Worm (Caenorhabditis elegans): ENCODE measurements around the gene T28A8.3.

Gene T28A8.3

DNA sequence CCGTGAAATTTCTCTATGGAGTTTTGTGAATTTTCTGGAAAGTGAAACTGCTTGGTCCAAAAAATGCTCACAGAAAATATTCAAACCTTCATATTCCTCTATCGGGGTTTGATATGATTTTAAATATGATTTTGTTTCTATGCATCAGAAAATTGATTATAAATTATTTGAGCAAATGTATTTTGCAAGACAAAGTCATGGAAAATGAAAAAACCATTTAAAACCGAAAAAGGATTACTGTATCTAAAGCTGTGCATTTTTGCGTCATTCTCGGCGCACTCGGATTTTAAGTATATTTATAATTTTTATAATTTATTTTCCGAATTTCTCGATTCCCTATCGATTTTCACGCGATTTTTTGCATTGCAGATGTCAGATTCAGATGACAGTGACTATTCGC lies 34.3 kb upstream of the T28A8.3 start, which contains the start of gene pssy-2:
Gene pssy-2 (plus strand): TSS at position 301 of the 400 bp plus-strand sequence.
- TF ChIP-seq snpc-4 (tag; optimal IDR thresholded peaks at IDR 0.05), result no peak
- TF ChIP-seq elt-1 (tag; optimal IDR thresholded peaks at IDR 0.05), result no peak
- TF ChIP-seq ceh-82 (tag; optimal IDR thresholded peaks at IDR 0.05), result no peak
- no peak for TF ChIP-seq ama-1 (optimal IDR thresholded peaks at IDR 0.05)
- TF ChIP-seq egl-27 (tag; optimal IDR thresholded peaks at IDR 0.05), result no peak
- no peak for TF ChIP-seq sma-9 (GFP tag; optimal IDR thresholded peaks at IDR 0.05)
- TF ChIP-seq sma-9 (tag; optimal IDR thresholded peaks at IDR 0.05), result no peak
- TF ChIP-seq ZK546.5 (tag; optimal IDR thresholded peaks at IDR 0.05), result no peak
- no peak for TF ChIP-seq gmeb-1 (tag; optimal IDR thresholded peaks at IDR 0.05)
- TF ChIP-seq nhr-23 (tag; optimal IDR thresholded peaks at IDR 0.05), result no peak
- TF ChIP-seq mab-5 (tag; optimal IDR thresholded peaks at IDR 0.05), result no peak
- no peak for TF ChIP-seq lin-39 (tag; optimal IDR thresholded peaks at IDR 0.05)

DNA sequence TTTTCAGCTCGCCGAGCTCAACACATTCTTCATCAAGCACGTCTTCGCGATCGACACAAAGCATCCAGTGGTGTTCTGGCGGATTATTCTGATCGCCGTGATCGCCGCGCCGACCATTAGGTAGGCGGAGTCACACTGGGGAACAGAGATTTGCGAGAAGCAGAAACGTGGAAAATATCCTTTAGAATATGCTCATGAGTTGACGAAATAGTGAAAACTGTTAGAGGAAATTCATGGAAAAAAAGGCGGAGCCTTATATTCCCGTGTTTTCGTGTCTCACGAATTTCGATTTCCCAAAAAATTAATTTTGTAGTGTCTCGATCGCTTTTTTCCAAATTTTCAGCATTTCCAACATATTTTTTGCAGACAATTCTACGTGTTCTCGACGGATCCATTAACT lies 31.3 kb upstream of the T28A8.3 start:
- TF ChIP-seq Y55F3AM.14 (GFP tag; optimal IDR thresholded peaks at IDR 0.05), result no peak

DNA sequence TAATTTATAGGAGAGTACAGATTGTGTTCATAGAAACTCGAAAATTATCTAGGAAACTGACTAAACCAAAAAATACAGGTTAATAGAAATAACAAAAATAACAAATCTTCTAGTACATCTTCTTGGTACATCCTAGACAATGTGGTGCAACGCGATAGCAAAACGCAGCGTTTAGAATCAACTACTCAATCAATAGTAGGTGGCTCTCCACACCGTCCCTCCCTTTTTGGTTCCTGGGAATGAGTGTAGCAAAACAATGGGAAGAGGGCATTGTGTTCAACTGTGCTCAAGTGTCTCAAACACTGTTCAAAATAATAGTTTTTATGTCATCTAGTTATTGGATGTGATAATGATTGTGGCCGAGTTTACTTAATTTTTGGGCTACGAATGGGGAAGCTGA lies 29.1 kb upstream of the T28A8.3 start, which contains the start of gene T27E9.6:
Gene T27E9.6 (minus strand): TSS at position 101 of the 400 bp plus-strand sequence.
- TF ChIP-seq aly-2 (tag; optimal IDR thresholded peaks at IDR 0.05) (no peak), zag-1 (tag; optimal IDR thresholded peaks at IDR 0.05) (no peak), lsy-2 (tag; optimal IDR thresholded peaks at IDR 0.05) (no peak), nhr-6 (tag; optimal IDR thresholded peaks at IDR 0.05) (no peak), mbf-1 (tag; optimal IDR thresholded peaks at IDR 0.05) (no peak), sma-9 (GFP tag; optimal IDR thresholded peaks at IDR 0.05) (no peak), sma-9 (tag; optimal IDR thresholded peaks at IDR 0.05) (no peak), skn-1 (tag; optimal IDR thresholded peaks at IDR 0.05) (no peak), R02D3.7 (tag; optimal IDR thresholded peaks at IDR 0.05) (no peak)

DNA sequence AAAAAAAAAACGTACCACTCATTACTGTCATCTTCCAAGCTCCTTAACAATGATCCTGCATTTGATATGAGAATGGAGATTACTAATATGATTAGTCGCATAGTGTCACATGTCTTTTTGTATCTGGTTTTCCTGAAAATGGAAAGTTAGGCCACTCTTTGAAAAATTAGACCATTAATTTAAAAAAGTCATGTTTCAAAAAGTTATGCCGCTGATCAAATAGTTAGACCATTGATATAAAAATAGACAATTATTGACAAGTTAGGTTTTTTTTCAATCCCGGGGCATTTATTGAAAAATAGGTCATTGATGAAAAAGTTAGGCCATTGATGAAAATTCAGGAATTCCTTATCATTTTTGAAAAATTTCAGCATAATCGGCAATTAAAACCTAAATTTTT lies 21.8 kb upstream of the T28A8.3 start, which contains the start of gene acc-4:
Gene acc-4 (minus strand): TSS at position 101 of the 400 bp plus-strand sequence.
- TF ChIP-seq ztf-4 (tag; optimal IDR thresholded peaks at IDR 0.05), result no peak
- TF ChIP-seq lsy-2 (tag; optimal IDR thresholded peaks at IDR 0.05), result no peak
- no peak for TF ChIP-seq nhr-237 (tag; optimal IDR thresholded peaks at IDR 0.05)
- no peak for TF ChIP-seq sem-4 (tag; optimal IDR thresholded peaks at IDR 0.05)
- TF ChIP-seq nhr-10 (tag; optimal IDR thresholded peaks at IDR 0.05), result no peak
- TF ChIP-seq dmd-4 (tag; optimal IDR thresholded peaks at IDR 0.05), result no peak
- no peak for TF ChIP-seq mbf-1 (tag; optimal IDR thresholded peaks at IDR 0.05)
- no peak for TF ChIP-seq aly-2 (tag; optimal IDR thresholded peaks at IDR 0.05)
- TF ChIP-seq elt-3 (tag; optimal IDR thresholded peaks at IDR 0.05), result no peak
- TF ChIP-seq ceh-82 (tag; optimal IDR thresholded peaks at IDR 0.05), result no peak
- TF ChIP-seq alr-1 (tag; optimal IDR thresholded peaks at IDR 0.05), result no peak

DNA sequence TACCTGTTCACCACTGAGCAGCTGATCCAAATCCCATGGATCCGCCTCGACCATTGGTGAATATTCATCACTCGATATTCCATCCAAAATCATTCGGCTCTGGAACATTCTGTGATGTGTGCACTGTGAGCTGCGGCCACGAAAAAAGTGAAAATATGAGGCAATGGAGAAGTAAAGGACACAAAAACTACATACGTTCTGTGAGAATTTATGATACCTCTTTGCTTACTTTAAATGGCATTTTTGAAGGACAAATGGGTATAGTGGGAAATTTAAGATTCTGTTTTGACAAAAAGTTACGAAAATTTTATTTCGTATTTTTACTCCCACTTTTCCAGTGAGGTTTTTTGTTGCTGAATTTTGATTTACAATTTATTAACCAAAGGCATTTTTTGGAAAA lies 13.4 kb upstream of the T28A8.3 start, which contains the start of gene twk-40:
Gene twk-40 (minus strand): TSS at position 101 of the 400 bp plus-strand sequence.
- no peak for TF ChIP-seq Y55F3AM.14 (GFP tag; optimal IDR thresholded peaks at IDR 0.05)
- TF ChIP-seq lin-13 (GFP tag; optimal IDR thresholded peaks at IDR 0.05), result no peak
- TF ChIP-seq gmeb-1 (tag; optimal IDR thresholded peaks at IDR 0.05), result no peak
- no peak for TF ChIP-seq lsy-2 (tag; optimal IDR thresholded peaks at IDR 0.05)
- TF ChIP-seq R02D3.7 (tag; optimal IDR thresholded peaks at IDR 0.05), result no peak
- no peak for TF ChIP-seq elt-3 (tag; optimal IDR thresholded peaks at IDR 0.05)
- TF ChIP-seq nhr-23 (tag; optimal IDR thresholded peaks at IDR 0.05), result no peak
- TF ChIP-seq peb-1 (tag; optimal IDR thresholded peaks at IDR 0.05), result no peak
- no peak for TF ChIP-seq nhr-25 (tag; optimal IDR thresholded peaks at IDR 0.05)
- TF ChIP-seq sem-4 (tag; optimal IDR thresholded peaks at IDR 0.05), result no peak
- TF ChIP-seq mdl-1 (tag; optimal IDR thresholded peaks at IDR 0.05), result no peak
- no peak for TF ChIP-seq fos-1 (tag; optimal IDR thresholded peaks at IDR 0.05)
- no peak for TF ChIP-seq elt-1 (tag; optimal IDR thresholded peaks at IDR 0.05)
- no peak for TF ChIP-seq nhr-10 (tag; optimal IDR thresholded peaks at IDR 0.05)
- TF ChIP-seq unc-39 (tag; optimal IDR thresholded peaks at IDR 0.05), result no peak
- no peak for TF ChIP-seq sma-9 (GFP tag; optimal IDR thresholded peaks at IDR 0.05)
- no peak for TF ChIP-seq sma-9 (tag; optimal IDR thresholded peaks at IDR 0.05)
- no peak for TF ChIP-seq nhr-77 (tag; optimal IDR thresholded peaks at IDR 0.05)

DNA sequence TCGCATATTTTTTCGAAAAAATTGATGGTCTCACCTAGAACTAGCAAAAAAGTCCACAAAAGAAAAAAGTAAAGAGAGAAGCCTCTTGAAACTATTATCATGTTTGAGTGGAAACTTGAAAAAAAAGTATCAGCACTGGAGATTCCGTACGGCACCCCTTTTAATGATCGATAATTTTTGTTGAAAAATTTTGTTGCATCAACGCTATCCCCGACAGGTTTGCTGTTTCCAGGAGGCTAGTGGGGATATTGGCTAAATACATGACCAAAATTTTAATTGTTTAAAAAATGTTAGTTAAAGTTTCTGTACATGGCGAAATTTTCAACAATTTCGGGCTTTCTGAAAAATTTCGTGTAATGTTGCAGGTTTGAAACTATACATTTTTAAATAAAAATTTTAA lies 10.2 kb upstream of the T28A8.3 start, which contains the start of gene T28A8.2:
Gene T28A8.2 (minus strand): TSS at position 101 of the 400 bp plus-strand sequence.
- TF ChIP-seq sma-3 (GFP tag; optimal IDR thresholded peaks at IDR 0.05) (no peak), snpc-4 (tag; optimal IDR thresholded peaks at IDR 0.05) (no peak), F13H6.1 (tag; optimal IDR thresholded peaks at IDR 0.05) (no peak), ztf-1 (GFP tag; conservative IDR thresholded peaks at IDR 0.05) (no peak), nhr-6 (tag; optimal IDR thresholded peaks at IDR 0.05) (no peak), nhr-237 (tag; optimal IDR thresholded peaks at IDR 0.05) (no peak), sem-4 (tag; optimal IDR thresholded peaks at IDR 0.05) (no peak), skn-1 (tag; optimal IDR thresholded peaks at IDR 0.05) (no peak), lin-13 (GFP tag; optimal IDR thresholded peaks at IDR 0.05) (no peak)

All from whole organism, L2 larva.